Worm (Caenorhabditis elegans) whole organism, L2 larva: ENCODE data around the gene grl-29.

ENCODE experiments used
- C34F6.9 ChIP-seq: fragments of 150-350 bp; optimal IDR thresholded peaks from 2 replicates; lab custom pipeline; 2014; ENCODE audit warnings: missing biosample characterization, missing genetic modification characterization
- F13H6.1 ChIP-seq: sonication (generic microtip); optimal IDR thresholded peaks from 2 replicates; lab custom pipeline; 2016; ENCODE audit warnings: missing genetic modification characterization, missing compliant biosample characterization
- ZK546.5 ChIP-seq: sonication (generic microtip); optimal IDR thresholded peaks from 2 replicates; lab custom pipeline; 2017; ENCODE audit warnings: missing biosample characterization, missing genetic modification characterization
- alr-1 ChIP-seq: fragments of 150-350 bp; optimal IDR thresholded peaks from 2 replicates; lab custom pipeline; 2014; ENCODE audit warnings: missing biosample characterization, missing genetic modification characterization
- ama-1 ChIP-seq: fragments of 150-350 bp; optimal IDR thresholded peaks from 2 replicates; lab custom pipeline; 2018; ENCODE audit warnings: inconsistent platforms
- blmp-1 ChIP-seq: sonication (generic microtip); optimal IDR thresholded peaks from 2 replicates; lab custom pipeline; 2017; ENCODE audit warnings: missing genetic modification characterization, mild to moderate bottlenecking, missing compliant biosample characterization, antibody characterized with exemption, moderate library complexity; ENCODE audit not compliant: insufficient read depth
- ceh-82 ChIP-seq: fragments of 150-350 bp; optimal IDR thresholded peaks from 2 replicates; lab custom pipeline; 2014; ENCODE audit warnings: missing biosample characterization, missing genetic modification characterization
- crh-2 ChIP-seq: sonication (generic microtip); optimal IDR thresholded peaks from 2 replicates; lab custom pipeline; 2017; ENCODE audit warnings: missing biosample characterization, missing genetic modification characterization
- egl-27 ChIP-seq: sonication (generic microtip); optimal IDR thresholded peaks from 3 replicates; lab custom pipeline; 2017; ENCODE audit warnings: missing biosample characterization, missing genetic modification reagents, missing genetic modification characterization
- elt-1 ChIP-seq: fragments of 150-350 bp; optimal IDR thresholded peaks from 2 replicates; lab custom pipeline; 2014; ENCODE audit warnings: missing biosample characterization, missing genetic modification characterization
- fos-1 ChIP-seq: fragments of 150-350 bp; optimal IDR thresholded peaks from 2 replicates; lab custom pipeline; 2014; ENCODE audit warnings: missing biosample characterization, missing genetic modification characterization
- lin-11 ChIP-seq: fragments of 150-350 bp; sonication (generic microtip); optimal IDR thresholded peaks from 2 replicates; lab custom pipeline; 2014; ENCODE audit warnings: missing biosample characterization, missing genetic modification characterization, inconsistent platforms, mixed read lengths
- lin-13 ChIP-seq: fragments of 150-350 bp; optimal IDR thresholded peaks from 2 replicates; lab custom pipeline; 2014; ENCODE audit warnings: missing biosample characterization, missing genetic modification reagents, missing genetic modification characterization
- lin-39 ChIP-seq: fragments of 150-350 bp; optimal IDR thresholded peaks from 2 replicates; lab custom pipeline; 2014; ENCODE audit warnings: missing biosample characterization, missing genetic modification reagents, missing genetic modification characterization
- lsy-2 ChIP-seq, 2 experiments: fragments of 150-350 bp in 1 of 2; sonication (generic microtip) in 1 of 2; optimal IDR thresholded peaks; 2 replicates each; lab custom pipeline; 2014 to 2017; ENCODE audit warnings: missing biosample characterization in 2 of 2, missing genetic modification characterization in 2 of 2
- mdl-1 ChIP-seq, 2 experiments: fragments of 150-350 bp in 1 of 2; sonication (generic microtip) in 1 of 2; optimal IDR thresholded peaks; 2 replicates each; lab custom pipeline; 2017; ENCODE audit warnings: missing biosample characterization in 2 of 2, missing genetic modification characterization in 2 of 2
- nhr-129 ChIP-seq: fragments of 150-350 bp; optimal IDR thresholded peaks from 2 replicates; lab custom pipeline; 2014; ENCODE audit warnings: missing biosample characterization, missing genetic modification characterization
- nhr-21 ChIP-seq: fragments of 150-350 bp; optimal IDR thresholded peaks from 2 replicates; lab custom pipeline; 2014; ENCODE audit warnings: missing biosample characterization, missing genetic modification characterization
- nhr-23 ChIP-seq: fragments of 150-350 bp; optimal IDR thresholded peaks from 2 replicates; lab custom pipeline; 2014; ENCODE audit warnings: missing biosample characterization, missing genetic modification reagents, missing genetic modification characterization
- nhr-237 ChIP-seq: fragments of 150-350 bp; optimal IDR thresholded peaks from 2 replicates; lab custom pipeline; 2014; ENCODE audit warnings: missing biosample characterization, missing genetic modification characterization
- nhr-25 ChIP-seq: fragments of 150-350 bp; sonication (generic microtip); optimal IDR thresholded peaks from 3 replicates; lab custom pipeline; 2014; ENCODE audit warnings: missing biosample characterization, missing genetic modification characterization
- nhr-6 ChIP-seq: fragments of 150-350 bp; optimal IDR thresholded peaks from 2 replicates; lab custom pipeline; 2014; ENCODE audit warnings: missing biosample characterization, missing genetic modification characterization
- nhr-77 ChIP-seq: fragments of 150-350 bp; optimal IDR thresholded peaks from 2 replicates; lab custom pipeline; 2014; ENCODE audit warnings: missing biosample characterization, missing genetic modification characterization
- sem-4 ChIP-seq: fragments of 150-350 bp; optimal IDR thresholded peaks from 2 replicates; lab custom pipeline; 2014; ENCODE audit warnings: missing biosample characterization, missing genetic modification reagents, missing genetic modification characterization
- skn-1 ChIP-seq: sonication (generic microtip); optimal IDR thresholded peaks from 2 replicates; lab custom pipeline; 2017; ENCODE audit warnings: missing biosample characterization, missing genetic modification characterization
- sma-9 ChIP-seq, 2 experiments: fragments of 150-350 bp in 1 of 2; sonication (generic microtip) in 1 of 2; optimal IDR thresholded peaks; 2 replicates each; lab custom pipeline; 2014 to 2016; ENCODE audit warnings: missing genetic modification characterization in 2 of 2, mild to moderate bottlenecking in 1 of 2, missing biosample characterization in 1 of 2, missing compliant biosample characterization in 1 of 2, missing genetic modification reagents in 1 of 2, moderate library complexity in 1 of 2
- snpc-4 ChIP-seq: fragments of 150-350 bp; optimal IDR thresholded peaks from 2 replicates; lab custom pipeline; 2014; ENCODE audit warnings: missing biosample characterization, missing genetic modification characterization
- unc-55 ChIP-seq: fragments of 150-350 bp; sonication (generic microtip); optimal IDR thresholded peaks from 3 replicates; lab custom pipeline; 2014; ENCODE audit warnings: missing biosample characterization, missing genetic modification reagents, missing genetic modification characterization
- unc-62 ChIP-seq: fragments of 150-350 bp; optimal IDR thresholded peaks from 2 replicates; lab custom pipeline; 2014; ENCODE audit warnings: missing biosample characterization, missing genetic modification reagents, missing genetic modification characterization
- zag-1 ChIP-seq: fragments of 150-350 bp; optimal IDR thresholded peaks from 2 replicates; lab custom pipeline; 2014; ENCODE audit warnings: missing biosample characterization, missing genetic modification characterization
- ztf-1 ChIP-seq: fragments of 200-800 bp; sonication (Bioruptor generic); conservative IDR thresholded peaks from 2 replicates; pipeline ENCODE4 v1.3.6; 2022; ENCODE audit warnings: missing genetic modification characterization, missing compliant biosample characterization
- ztf-11 ChIP-seq: sonication (generic microtip); optimal IDR thresholded peaks from 2 replicates; lab custom pipeline; 2017; ENCODE audit warnings: missing biosample characterization, missing genetic modification characterization

grl-29 gene

ce11 chrV:3586014-3586689 lies 31.1 kb upstream of the grl-29 start, which contains the start of the genes rpl-11.1 and T22F3.2:
Gene rpl-11.1 (minus strand): TSS chrV:3586064.
Gene T22F3.2 (plus strand): TSS chrV:3586639.
- no peak for TF ChIP-seq ama-1
- TF ChIP-seq nhr-23 (tag; lab: Kevin White, UChicago): no peak
- TF ChIP-seq ceh-82 (tag; lab: Kevin White, UChicago): no peak
- TF ChIP-seq fos-1 (tag; lab: Kevin White, UChicago): no peak
- TF ChIP-seq nhr-6: no peak
- no peak for TF ChIP-seq ztf-1
- TF ChIP-seq nhr-25 (tag; lab: Kevin White, UChicago): no peak
- TF ChIP-seq snpc-4: no peak
- peak; percentile 34 for TF ChIP-seq nhr-129 (tag; lab: Kevin White, UChicago)
- no peak for TF ChIP-seq mdl-1 (tag; optimal IDR thresholded peaks at IDR 0.05; lab: Kevin White, UChicago)
- no peak for TF ChIP-seq lin-13 (GFP tag; lab: Kevin White, UChicago)
- no peak for TF ChIP-seq nhr-77 (tag; lab: Kevin White, UChicago)
- TF ChIP-seq sma-9 (GFP tag; optimal IDR thresholded peaks at IDR 0.05; lab: Kevin White, UChicago): peak; percentile 6
- TF ChIP-seq sma-9 (tag; optimal IDR thresholded peaks at IDR 0.05; lab: Kevin White, UChicago): no peak
- peak in 1 of 2 experiments; percentile 27 for TF ChIP-seq lsy-2 (tag; optimal IDR thresholded peaks at IDR 0.05; lab: Kevin White, UChicago)
- no peak for TF ChIP-seq nhr-237
- peak; percentile 42 for TF ChIP-seq unc-55 (GFP tag; lab: Kevin White, UChicago)
- TF ChIP-seq lin-39: no peak
- TF ChIP-seq F13H6.1 (tag; lab: Kevin White, UChicago): no peak
- TF ChIP-seq lin-11: no peak
- no peak for TF ChIP-seq egl-27 (tag; lab: Kevin White, UChicago)
- TF ChIP-seq C34F6.9 (tag; lab: Kevin White, UChicago): peak; percentile 40
- TF ChIP-seq nhr-21 (tag; lab: Kevin White, UChicago): no peak
- no peak for TF ChIP-seq zag-1 (tag; lab: Kevin White, UChicago)
- no peak for TF ChIP-seq alr-1
- TF ChIP-seq ztf-11 (tag; lab: Kevin White, UChicago): no peak
- no peak for TF ChIP-seq ZK546.5 (tag; lab: Kevin White, UChicago)
- no peak for TF ChIP-seq crh-2
- TF ChIP-seq, all 48 proteins: peak for 5

ce11 chrV:3585011-3585410 lies 30.0 kb upstream of the grl-29 start:
- no peak for TF ChIP-seq skn-1 (tag; lab: Kevin White, UChicago)
- no peak for TF ChIP-seq elt-1 (tag; lab: Kevin White, UChicago)
- TF ChIP-seq unc-62: no peak
- TF ChIP-seq sem-4 (tag; lab: Kevin White, UChicago): no peak

ce11 chrV:3583622-3584021 lies 28.6 kb upstream of the grl-29 start:
- TF ChIP-seq C34F6.9 (tag; lab: Kevin White, UChicago): no peak

ce11 chrV:3582671-3583070 lies 27.6 kb upstream of the grl-29 start:
- TF ChIP-seq blmp-1 (tag; lab: Kevin White, UChicago): no peak

ce11 chrV:3582086-3582485 lies 27.1 kb upstream of the grl-29 start:
- peak; percentile 21 for TF ChIP-seq sma-9 (GFP tag; optimal IDR thresholded peaks at IDR 0.05; lab: Kevin White, UChicago)
- TF ChIP-seq sma-9 (tag; optimal IDR thresholded peaks at IDR 0.05; lab: Kevin White, UChicago): no peak
- no peak for TF ChIP-seq F13H6.1 (tag; lab: Kevin White, UChicago)

- TF ChIP-seq unc-62 (no peak), nhr-237 (no peak)
Measured at ce11 chrV:3581643-3582042, 26.6 kb upstream of the grl-29 start.
